Worm (Caenorhabditis elegans) whole organism, L1 larva: ENCODE measurements around the gene npr-22.

Source experiments
- C04F5.9 ChIP-seq: sonication (generic microtip); optimal IDR thresholded peaks from 2 replicates; lab custom pipeline; 2016; ENCODE audit warnings: missing genetic modification characterization, missing compliant biosample characterization
- C34B4.2 ChIP-seq: sonication (generic microtip); optimal IDR thresholded peaks from 2 replicates; lab custom pipeline; 2017; ENCODE audit warnings: mild to moderate bottlenecking, missing genetic modification characterization, missing compliant biosample characterization
- F16B12.6 ChIP-seq: fragments of 150-350 bp; optimal IDR thresholded peaks from 2 replicates; lab custom pipeline; 2014; ENCODE audit warnings: missing biosample characterization, missing genetic modification characterization
- Y116A8C.19 ChIP-seq: sonication (generic microtip); optimal IDR thresholded peaks from 2 replicates; lab custom pipeline; 2016; ENCODE audit warnings: missing compliant biosample characterization, missing genetic modification characterization, borderline replicate concordance
- aha-1 ChIP-seq: fragments of 150-350 bp; optimal IDR thresholded peaks from 2 replicates; lab custom pipeline; 2014; ENCODE audit warnings: missing biosample characterization, missing genetic modification characterization
- aly-2 ChIP-seq: fragments of 150-350 bp; optimal IDR thresholded peaks from 2 replicates; lab custom pipeline; 2014; ENCODE audit warnings: missing biosample characterization, missing genetic modification characterization
- ama-1 ChIP-seq: fragments of 150-350 bp; optimal IDR thresholded peaks from 2 replicates; lab custom pipeline; 2014
- ceh-63 ChIP-seq: fragments of 200-800 bp; sonication (Bioruptor generic); optimal IDR thresholded peaks from 2 replicates; lab custom pipeline; 2018; ENCODE audit warnings: mild to moderate bottlenecking, missing genetic modification characterization, missing compliant biosample characterization
- ceh-82 ChIP-seq, 3 experiments: fragments of 150-350 bp in 1 of 3; sonication (generic microtip) in 2 of 3; optimal IDR thresholded peaks; 2 replicates each; lab custom pipeline; 2014 to 2017; ENCODE audit warnings: missing biosample characterization in 3 of 3, missing genetic modification characterization in 3 of 3
- ces-1 ChIP-seq: fragments of 150-350 bp; optimal IDR thresholded peaks from 2 replicates; lab custom pipeline; 2014; ENCODE audit warnings: missing biosample characterization, missing genetic modification reagents, missing genetic modification characterization
- dpl-1 ChIP-seq, 3 experiments: fragments of 150-350 bp in 2 of 3; sonication (generic microtip) in 1 of 3; optimal IDR thresholded peaks; 2 replicates each; lab custom pipeline; 2014 to 2017; ENCODE audit warnings: missing biosample characterization in 3 of 3, missing genetic modification characterization in 3 of 3, missing genetic modification reagents in 3 of 3
- dsc-1 ChIP-seq: sonication (generic microtip); optimal IDR thresholded peaks from 2 replicates; lab custom pipeline; 2016; ENCODE audit warnings: mild to moderate bottlenecking, missing genetic modification characterization, missing compliant biosample characterization
- efl-3 ChIP-seq: fragments of 200-800 bp; sonication (Bioruptor generic); optimal IDR thresholded peaks from 2 replicates; lab custom pipeline; 2018; ENCODE audit warnings: mild to moderate bottlenecking, missing genetic modification characterization, missing compliant biosample characterization
- egl-13 ChIP-seq: sonication (generic microtip); optimal IDR thresholded peaks from 2 replicates; lab custom pipeline; 2016; ENCODE audit warnings: missing genotype, missing genetic modification reagents, missing genetic modification characterization, missing compliant biosample characterization
- egl-27 ChIP-seq, 2 experiments: fragments of 150-350 bp in 1 of 2; sonication (generic microtip); optimal IDR thresholded peaks; 3 replicates each; lab custom pipeline; 2017 to 2018; ENCODE audit warnings: missing biosample characterization in 2 of 2, missing genetic modification characterization in 2 of 2, missing genetic modification reagents in 2 of 2
- fkh-10 ChIP-seq: sonication (generic microtip); optimal IDR thresholded peaks from 2 replicates; lab custom pipeline; 2017; ENCODE audit warnings: missing biosample characterization, missing genetic modification reagents, missing genetic modification characterization
- fkh-8 ChIP-seq: sonication (generic microtip); optimal IDR thresholded peaks from 2 replicates; lab custom pipeline; 2016; ENCODE audit warnings: mild to moderate bottlenecking, missing genetic modification characterization, missing compliant biosample characterization
- grh-1 ChIP-seq: fragments of 200-800 bp; sonication (Bioruptor generic); IDR thresholded peaks from 2 replicates; pipeline ENCODE4 v1.3.6; 2022; ENCODE audit warnings: missing genetic modification reagents, missing genetic modification characterization, missing compliant biosample characterization
- hlh-17 ChIP-seq: fragments of 200-800 bp; sonication (Bioruptor generic); optimal IDR thresholded peaks from 2 replicates; lab custom pipeline; 2018; ENCODE audit warnings: missing genetic modification characterization, mild to moderate bottlenecking, missing compliant biosample characterization, moderate library complexity, borderline replicate concordance
- hpl-2 ChIP-seq: fragments of 150-350 bp; optimal IDR thresholded peaks from 2 replicates; lab custom pipeline; 2014; ENCODE audit warnings: missing biosample characterization, missing genetic modification reagents, missing genetic modification characterization
- irx-1 ChIP-seq: sonication (generic microtip); optimal IDR thresholded peaks from 2 replicates; lab custom pipeline; 2016; ENCODE audit warnings: missing genetic modification characterization, missing compliant biosample characterization
- jun-1 ChIP-seq: fragments of 150-350 bp; optimal IDR thresholded peaks from 2 replicates; lab custom pipeline; 2014; ENCODE audit warnings: missing biosample characterization, missing genetic modification reagents, missing genetic modification characterization
- lin-13 ChIP-seq: fragments of 150-350 bp; optimal IDR thresholded peaks from 2 replicates; lab custom pipeline; 2014; ENCODE audit warnings: missing biosample characterization, missing genetic modification reagents, missing genetic modification characterization
- lin-15B ChIP-seq: fragments of 150-350 bp; sonication (generic microtip); optimal IDR thresholded peaks from 3 replicates; lab custom pipeline; 2014; ENCODE audit warnings: missing biosample characterization, missing genetic modification characterization
- lin-35 ChIP-seq, 2 experiments: fragments of 150-350 bp; optimal IDR thresholded peaks; 2 replicates each; lab custom pipeline; 2014; ENCODE audit warnings: missing biosample characterization in 2 of 2, missing genetic modification characterization in 2 of 2, missing genetic modification reagents in 2 of 2
- lir-3 ChIP-seq: sonication (generic microtip); optimal IDR thresholded peaks from 2 replicates; lab custom pipeline; 2016; ENCODE audit warnings: mild to moderate bottlenecking, missing genetic modification characterization, moderate library complexity, missing compliant biosample characterization; ENCODE audit not compliant: poor library complexity
- lsy-2 ChIP-seq, 2 experiments: fragments of 150-350 bp; optimal IDR thresholded peaks; 2 replicates each; lab custom pipeline; 2014; ENCODE audit warnings: missing biosample characterization in 2 of 2, missing genetic modification characterization in 2 of 2
- mef-2 ChIP-seq: fragments of 150-350 bp; optimal IDR thresholded peaks from 2 replicates; lab custom pipeline; 2014; ENCODE audit warnings: missing biosample characterization, missing genetic modification characterization
- nhr-12 ChIP-seq: sonication (generic microtip); optimal IDR thresholded peaks from 2 replicates; lab custom pipeline; 2017; ENCODE audit warnings: missing biosample characterization, missing genetic modification characterization
- nhr-28 ChIP-seq: fragments of 150-350 bp; optimal IDR thresholded peaks from 2 replicates; lab custom pipeline; 2014; ENCODE audit warnings: missing biosample characterization, missing genetic modification characterization
- nhr-71 ChIP-seq: sonication (generic microtip); optimal IDR thresholded peaks from 2 replicates; lab custom pipeline; 2016; ENCODE audit warnings: mild to moderate bottlenecking, missing genetic modification characterization, moderate library complexity, missing compliant biosample characterization
- nhr-77 ChIP-seq: fragments of 150-350 bp; optimal IDR thresholded peaks from 2 replicates; lab custom pipeline; 2014; ENCODE audit warnings: missing biosample characterization, missing genetic modification characterization
- nhr-84 ChIP-seq: sonication (generic microtip); optimal IDR thresholded peaks from 2 replicates; lab custom pipeline; 2017; ENCODE audit warnings: missing biosample characterization, missing genetic modification characterization
- nhr-85 ChIP-seq: sonication (generic microtip); peaks from one replicate; lab custom pipeline; 2016; ENCODE audit warnings: missing genetic modification characterization, inconsistent platforms, missing compliant biosample characterization
- nhr-90 ChIP-seq: sonication (generic microtip); optimal IDR thresholded peaks from 2 replicates; lab custom pipeline; 2016; ENCODE audit warnings: mild to moderate bottlenecking, missing genetic modification characterization, missing compliant biosample characterization; ENCODE audit not compliant: poor library complexity
- pax-3 ChIP-seq: fragments of 200-800 bp; sonication (Bioruptor generic); optimal IDR thresholded peaks from 2 replicates; lab custom pipeline; 2018; ENCODE audit warnings: mild to moderate bottlenecking, missing genetic modification characterization, moderate library complexity, missing compliant biosample characterization
- pqm-1 ChIP-seq: sonication (generic microtip); optimal IDR thresholded peaks from 3 replicates; lab custom pipeline; 2017; ENCODE audit warnings: missing biosample characterization, missing genetic modification characterization
- snpc-4 ChIP-seq: fragments of 150-350 bp; optimal IDR thresholded peaks from 2 replicates; lab custom pipeline; 2014; ENCODE audit warnings: missing biosample characterization, missing genetic modification characterization
- snu-23 ChIP-seq: sonication (generic microtip); optimal IDR thresholded peaks from 2 replicates; lab custom pipeline; 2016; ENCODE audit warnings: missing genetic modification characterization, missing compliant biosample characterization
- sptf-1 ChIP-seq: fragments of 150-350 bp; optimal IDR thresholded peaks from 2 replicates; lab custom pipeline; 2014; ENCODE audit warnings: missing biosample characterization, missing genetic modification characterization
- sup-37 ChIP-seq: fragments of 200-800 bp; sonication (Bioruptor generic); optimal IDR thresholded peaks from 2 replicates; lab custom pipeline; 2018; ENCODE audit warnings: mild to moderate bottlenecking, missing genetic modification characterization, missing compliant biosample characterization
- tbx-2 ChIP-seq: sonication (generic microtip); optimal IDR thresholded peaks from 2 replicates; lab custom pipeline; 2016; ENCODE audit warnings: missing genetic modification characterization, missing compliant biosample characterization
- unc-130 ChIP-seq: fragments of 150-350 bp; optimal IDR thresholded peaks from 2 replicates; lab custom pipeline; 2017; ENCODE audit warnings: missing biosample characterization, missing genetic modification characterization, inconsistent platforms
- unc-62 ChIP-seq: fragments of 150-350 bp; optimal IDR thresholded peaks from 2 replicates; lab custom pipeline; 2014; ENCODE audit warnings: missing biosample characterization, missing genetic modification reagents, missing genetic modification characterization
- unc-98 ChIP-seq: fragments of 200-800 bp; sonication (Bioruptor generic); IDR thresholded peaks from 2 replicates; pipeline ENCODE4 v1.3.6; 2022; ENCODE audit warnings: missing genetic modification characterization, missing compliant biosample characterization
- vab-15 ChIP-seq: sonication (generic microtip); optimal IDR thresholded peaks from 2 replicates; lab custom pipeline; 2017; ENCODE audit warnings: missing genotype, mild to moderate bottlenecking, missing genetic modification characterization, missing compliant biosample characterization
- zip-4 ChIP-seq: fragments of 200-800 bp; sonication (Bioruptor generic); optimal IDR thresholded peaks from 2 replicates; lab custom pipeline; 2018; ENCODE audit warnings: mild to moderate bottlenecking, missing genetic modification characterization, moderate library complexity, missing compliant biosample characterization
- ztf-11 ChIP-seq, 2 experiments: sonication (generic microtip); optimal IDR thresholded peaks; 2 replicates each; lab custom pipeline; 2016 to 2017; ENCODE audit warnings: missing genetic modification characterization in 2 of 2, missing biosample characterization in 1 of 2, missing compliant biosample characterization in 1 of 2

Gene npr-22

DNA sequence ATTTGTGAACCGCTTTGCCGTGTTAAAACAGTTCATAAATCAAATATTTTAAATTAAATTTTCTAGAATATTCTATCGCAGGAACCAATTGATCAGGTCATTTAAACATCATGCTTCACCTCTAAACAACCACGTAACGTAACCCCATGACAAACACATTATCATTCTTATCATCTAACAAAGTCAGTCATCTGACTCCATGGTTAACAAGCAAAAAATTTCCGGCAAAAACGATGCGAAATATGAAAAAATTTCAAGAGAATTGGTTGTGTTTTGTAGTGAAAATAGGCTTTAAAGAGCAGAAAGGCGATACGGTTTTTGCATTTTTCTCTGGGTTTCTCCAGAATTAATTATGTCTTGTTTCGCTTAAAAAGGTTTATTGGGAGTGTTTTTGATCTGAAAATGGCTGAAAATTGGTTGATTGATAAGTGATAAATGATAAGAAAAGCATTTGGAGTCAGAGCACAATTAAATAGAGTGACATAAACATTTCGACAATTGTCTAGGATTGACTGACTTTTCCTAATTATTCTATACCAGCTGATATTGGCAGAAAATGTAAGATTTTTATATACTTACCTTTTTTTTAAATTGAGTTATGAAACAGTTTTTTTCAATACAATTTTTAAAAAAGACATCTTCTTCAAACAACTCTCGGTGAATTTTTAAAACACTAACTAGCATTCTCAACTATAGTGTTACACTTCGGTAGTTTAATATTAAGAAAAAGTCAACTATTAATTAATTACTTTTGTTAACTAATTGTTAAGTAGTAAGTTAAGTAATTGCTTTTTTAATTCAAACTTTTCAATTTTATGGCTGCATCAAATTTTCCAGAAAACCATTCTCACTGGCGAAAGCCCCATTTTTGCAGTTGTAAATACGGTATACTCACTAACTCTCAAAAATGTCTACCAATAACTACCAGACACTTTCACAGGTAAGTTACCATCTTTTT is 26.1 kb downstream of the npr-22 start, which contains the start of gene catp-7 (continued):
- no peak for TF ChIP-seq ces-1
- TF ChIP-seq fkh-10 (GFP tag; lab: Kevin White, UChicago): no peak
- TF ChIP-seq hpl-2 (GFP tag; lab: Kevin White, UChicago): peak; percentile 6
- TF ChIP-seq lsy-2 (tag; optimal IDR thresholded peaks at IDR 0.05; lab: Kevin White, UChicago): peak in 1 of 2 experiments; percentile 13
- no peak for TF ChIP-seq unc-130 (tag; lab: Kevin White, UChicago)
- no peak for TF ChIP-seq nhr-85 (tag; lab: Kevin White, UChicago)
- no peak for TF ChIP-seq C04F5.9 (tag; lab: Kevin White, UChicago)
- TF ChIP-seq nhr-71 (tag; lab: Kevin White, UChicago): peak; percentile 41
- TF ChIP-seq, all 84 proteins: peak for 10

DNA sequence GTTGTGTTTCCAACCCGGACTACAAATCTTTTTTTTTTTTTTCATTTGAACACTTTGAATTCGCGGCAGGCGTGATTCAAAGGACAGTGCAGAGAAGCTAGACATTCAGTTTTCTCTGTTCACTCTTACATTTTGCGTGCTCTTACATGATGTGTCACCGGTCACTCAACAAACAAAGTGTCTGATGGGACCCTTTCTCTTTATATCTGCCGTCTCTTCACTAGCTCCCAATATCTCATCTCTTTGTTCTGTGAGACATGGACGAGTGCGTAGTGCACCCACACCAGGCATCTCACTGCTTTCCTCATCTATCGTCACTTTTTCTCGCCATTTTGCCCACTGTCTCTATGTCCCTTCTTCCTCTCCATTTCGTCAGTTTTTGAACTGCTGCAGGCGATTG is 27.8 kb downstream of the npr-22 start:
- TF ChIP-seq dsc-1 (tag; lab: Kevin White, UChicago): no peak
- no peak for TF ChIP-seq sptf-1 (tag; lab: Kevin White, UChicago)
- TF ChIP-seq tbx-2 (tag; lab: Kevin White, UChicago): peak; percentile 41
- no peak for TF ChIP-seq ces-1
- TF ChIP-seq grh-1 (GFP tag; lab: Robert Waterston, UW): no peak
- peak; percentile 23 to 40 for TF ChIP-seq lin-35 (GFP tag; optimal IDR thresholded peaks at IDR 0.05; lab: Kevin White, UChicago)
- no peak for TF ChIP-seq hpl-2 (GFP tag; lab: Kevin White, UChicago)
- TF ChIP-seq C34B4.2: no peak
- no peak for TF ChIP-seq pax-3 (tag; lab: Kevin White, UChicago)
- TF ChIP-seq vab-15 (tag; lab: Kevin White, UChicago): no peak
- peak; percentile 44 for TF ChIP-seq lin-13 (GFP tag; lab: Kevin White, UChicago)
- peak in 2 of 3 experiments; percentile 12 to 38 for TF ChIP-seq dpl-1 (GFP tag; optimal IDR thresholded peaks at IDR 0.05; lab: Kevin White, UChicago)
- TF ChIP-seq efl-3 (GFP tag; lab: Kevin White, UChicago): no peak
- no peak for TF ChIP-seq mef-2 (tag; lab: Kevin White, UChicago)
- TF ChIP-seq nhr-28: no peak
- no peak for TF ChIP-seq egl-13 (tag; lab: Kevin White, UChicago)
- TF ChIP-seq unc-62: no peak
- no peak for TF ChIP-seq fkh-10 (GFP tag; lab: Kevin White, UChicago)
- TF ChIP-seq lin-15B: peak; percentile 55
- TF ChIP-seq sup-37 (GFP tag; lab: Kevin White, UChicago): no peak
- TF ChIP-seq ztf-11 (tag; optimal IDR thresholded peaks at IDR 0.05; lab: Kevin White, UChicago): no peak
- no peak for TF ChIP-seq pqm-1 (tag; lab: Kevin White, UChicago)
- TF ChIP-seq ama-1: no peak
- TF ChIP-seq fkh-8 (tag; lab: Kevin White, UChicago): no peak
- no peak for TF ChIP-seq Y116A8C.19 (tag; lab: Kevin White, UChicago)
- TF ChIP-seq jun-1 (tag; lab: Kevin White, UChicago): peak; percentile 24
- TF ChIP-seq unc-98 (GFP tag; lab: Robert Waterston, UW): no peak
- TF ChIP-seq irx-1 (tag; lab: Kevin White, UChicago): peak; percentile 3
- peak in 2 of 3 experiments; percentile 42 to 50 for TF ChIP-seq ceh-82 (tag; optimal IDR thresholded peaks at IDR 0.05; lab: Kevin White, UChicago)
- TF ChIP-seq snpc-4 (tag; lab: Kevin White, UChicago): no peak
- no peak for TF ChIP-seq nhr-12 (tag; lab: Kevin White, UChicago)
- TF ChIP-seq aly-2: no peak
- TF ChIP-seq ceh-63 (GFP tag; lab: Kevin White, UChicago): no peak
- TF ChIP-seq egl-27 (tag; optimal IDR thresholded peaks at IDR 0.05; lab: Kevin White, UChicago): peak in 1 of 2 experiments; percentile 70
- peak; percentile 39 for TF ChIP-seq nhr-77 (tag; lab: Kevin White, UChicago)
- no peak for TF ChIP-seq nhr-90 (tag; lab: Kevin White, UChicago)
- TF ChIP-seq snu-23 (GFP tag; lab: Kevin White, UChicago): peak; percentile 58
- no peak for TF ChIP-seq aha-1 (tag; lab: Kevin White, UChicago)
- TF ChIP-seq nhr-84 (tag; lab: Kevin White, UChicago): no peak
- no peak for TF ChIP-seq hlh-17 (GFP tag; lab: Kevin White, UChicago)
- no peak for TF ChIP-seq lir-3 (tag; lab: Kevin White, UChicago)
- TF ChIP-seq F16B12.6 (tag; lab: Kevin White, UChicago): no peak
- TF ChIP-seq zip-4 (GFP tag; lab: Kevin White, UChicago): no peak
